Worm (Caenorhabditis elegans): ENCODE results near the gene pqn-29.

pqn-29 gene

DNA sequence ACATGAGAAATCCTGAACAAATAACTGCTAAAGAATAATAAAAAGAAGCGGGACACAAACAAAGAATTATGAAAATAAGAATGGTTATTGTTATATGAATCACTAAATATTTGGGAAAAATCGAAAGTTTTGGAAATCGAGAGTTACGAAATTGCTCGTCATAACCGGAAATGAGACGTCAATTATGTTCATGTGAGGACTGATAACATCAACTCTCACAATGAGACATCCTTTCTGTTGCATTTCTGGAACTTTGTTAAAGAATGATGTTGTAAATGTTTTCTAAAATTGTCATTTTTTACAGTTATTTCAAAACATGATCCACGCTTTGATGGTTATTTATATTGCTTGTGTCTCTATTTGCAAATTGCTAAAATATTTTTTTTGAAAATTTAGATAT, 1.7 kb upstream of the pqn-29 start, which contains the start of gene T23F11.6:
TSS of gene T23F11.6 (minus strand) at position 45 of the 400 bp plus-strand sequence.
- peak; percentile 44 for TF ChIP-seq nhr-80 (tag; optimal IDR thresholded peaks at IDR 0.05)
- TF ChIP-seq unc-62 (GFP tag; optimal IDR thresholded peaks at IDR 0.05): peak; percentile 73
- TF ChIP-seq madf-6 (GFP tag; IDR thresholded peaks at IDR 0.05): no peak
- peak; percentile 46; the same call in 1 of the 2 replicates for TF ChIP-seq cebp-1 (GFP tag; IDR thresholded peaks at IDR 0.05)
- no peak for TF ChIP-seq cebp-1 (tag; optimal IDR thresholded peaks at IDR 0.05)

DNA sequence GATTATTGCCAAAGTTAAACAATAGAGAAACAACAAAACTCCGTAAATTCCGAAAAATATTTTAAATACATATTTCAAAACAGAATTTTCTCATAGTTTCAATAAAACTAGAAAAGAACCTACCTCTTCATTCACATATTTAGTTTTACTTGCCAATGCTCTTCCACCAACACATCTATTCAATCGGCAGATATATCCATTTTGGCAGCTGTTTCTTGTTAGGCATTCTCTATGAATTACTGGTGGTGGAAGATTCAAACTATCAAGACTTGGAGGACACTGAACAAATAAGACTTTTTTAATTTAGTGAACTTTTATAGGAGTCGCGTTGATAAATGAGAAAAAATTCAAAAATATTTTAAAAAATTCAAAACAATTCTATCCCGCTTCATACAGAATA, 1.2 kb upstream of the pqn-29 start:
- TF ChIP-seq unc-62 (GFP tag; optimal IDR thresholded peaks at IDR 0.05) (no peak), ztf-18 (tag; optimal IDR thresholded peaks at IDR 0.05) (no peak), somi-1 (GFP tag; optimal IDR thresholded peaks at IDR 0.05) (no peak), ztf-28 (GFP tag; IDR thresholded peaks at IDR 0.05) (no peak), attf-6 (GFP tag; IDR thresholded peaks at IDR 0.05) (no peak), lag-1 (GFP tag; IDR thresholded peaks at IDR 0.05) (no peak), egl-18 (GFP tag; IDR thresholded peaks at IDR 0.05) (no peak), fkh-3 (tag; optimal IDR thresholded peaks at IDR 0.05) (no peak)

DNA sequence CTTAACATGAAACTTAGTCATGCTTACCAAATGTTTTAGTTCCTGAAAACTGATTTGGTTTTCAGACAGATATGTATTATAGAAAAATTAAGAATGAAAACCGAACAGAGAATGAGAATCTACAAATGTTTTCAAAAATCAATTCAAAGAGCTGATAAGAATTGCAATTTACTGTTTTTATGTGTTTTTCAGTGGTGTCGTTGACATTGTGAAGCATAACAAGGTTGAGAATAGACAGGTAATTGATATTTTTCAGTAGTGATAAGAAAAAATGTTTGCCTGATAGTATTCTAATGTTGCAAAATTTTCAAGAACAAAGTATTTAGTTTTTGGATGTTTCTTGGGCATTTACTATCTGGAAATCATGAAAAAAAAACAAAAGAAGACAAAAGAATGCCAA, 2.9 kb downstream of the pqn-29 start, which contains the start of gene pfas-1:
TSS of gene pfas-1 (minus strand) at position 49 of the 400 bp plus-strand sequence.
- no peak for TF ChIP-seq lin-35 (GFP tag; optimal IDR thresholded peaks at IDR 0.05)
- no peak for TF ChIP-seq bed-1 (GFP tag; IDR thresholded peaks at IDR 0.05)
- TF ChIP-seq nhr-80 (tag; optimal IDR thresholded peaks at IDR 0.05): peak; percentile 61

DNA sequence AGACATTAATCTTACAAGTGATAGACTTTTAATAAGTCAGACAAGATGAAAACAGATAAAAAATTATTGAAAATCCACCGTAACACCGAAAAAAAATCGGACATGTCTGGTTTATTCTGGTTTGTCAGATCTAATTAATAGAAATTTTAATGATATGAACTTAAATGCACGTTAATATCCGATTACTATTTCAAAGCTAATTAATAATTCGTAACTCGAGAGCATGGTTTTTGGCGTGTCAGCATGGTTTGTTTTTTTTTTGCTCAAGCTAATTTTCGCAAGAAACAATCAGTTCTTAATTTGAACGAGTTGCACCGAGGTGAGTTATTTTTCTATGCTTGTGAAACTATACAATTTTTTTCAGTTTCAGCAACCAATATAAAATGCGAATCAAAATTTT, 11.2 kb downstream of the pqn-29 start, which contains the start of gene clec-153:
TSS of gene clec-153 (plus strand) at position 301 of the 400 bp plus-strand sequence.
- TF ChIP-seq sea-2 (GFP tag; IDR thresholded peaks at IDR 0.05): no peak
- TF ChIP-seq atf-7 (tag; optimal IDR thresholded peaks at IDR 0.05): no peak
- TF ChIP-seq lin-40 (tag; optimal IDR thresholded peaks at IDR 0.05): no peak
- TF ChIP-seq ztf-22 (GFP tag; optimal IDR thresholded peaks at IDR 0.05): no peak
- no peak for TF ChIP-seq zfh-2 (GFP tag; conservative IDR thresholded peaks at IDR 0.05)
- TF ChIP-seq chd-7 (tag; optimal IDR thresholded peaks at IDR 0.05): no peak
- no peak for TF ChIP-seq somi-1 (GFP tag; optimal IDR thresholded peaks at IDR 0.05)
- no peak for TF ChIP-seq nhr-179 (tag; optimal IDR thresholded peaks at IDR 0.05)
- no peak for TF ChIP-seq madf-3 (GFP tag; IDR thresholded peaks at IDR 0.05)
- TF ChIP-seq mxl-1 (tag; optimal IDR thresholded peaks at IDR 0.05): no peak
- no peak for TF ChIP-seq egl-18 (GFP tag; IDR thresholded peaks at IDR 0.05)
- no peak for TF ChIP-seq ccch-3 (GFP tag; optimal IDR thresholded peaks at IDR 0.05)
- TF ChIP-seq snpc-3.4 (tag; optimal IDR thresholded peaks at IDR 0.05): no peak
- no peak for TF ChIP-seq ztf-26 (tag; optimal IDR thresholded peaks at IDR 0.05)
- no peak for TF ChIP-seq F37B4.10 (GFP tag; IDR thresholded peaks at IDR 0.05)
- no peak for TF ChIP-seq sptf-2 (GFP tag; optimal IDR thresholded peaks at IDR 0.05)
- no peak for TF ChIP-seq ceh-40 (GFP tag; IDR thresholded peaks at IDR 0.05)
- no peak for TF ChIP-seq sdz-38 (tag; optimal IDR thresholded peaks at IDR 0.05)

DNA sequence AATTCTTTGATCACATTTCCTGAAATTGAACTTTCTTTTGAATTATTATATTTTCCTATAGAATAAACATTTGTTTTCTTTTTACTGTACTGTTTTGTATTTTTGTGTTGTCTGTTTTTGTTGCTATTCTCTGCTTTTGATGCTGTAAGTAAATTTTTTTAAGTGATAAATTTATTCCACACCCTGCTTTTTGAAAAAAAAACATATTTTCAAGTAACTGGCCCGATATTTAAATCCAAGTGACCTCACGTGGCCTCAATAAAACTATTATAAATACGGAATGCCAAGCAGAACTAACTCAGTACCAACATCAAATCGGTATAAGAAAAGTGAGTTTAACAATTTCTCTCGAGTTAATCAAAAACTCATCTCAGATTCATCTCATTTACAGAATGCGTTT, 18.0 kb downstream of the pqn-29 start, which contains the start of gene clec-151:
TSS of gene clec-151 (plus strand) at position 301 of the 400 bp plus-strand sequence.
- TF ChIP-seq F39B2.1 (GFP tag; IDR thresholded peaks at IDR 0.05) (no peak), athp-1 (tag; optimal IDR thresholded peaks at IDR 0.05) (no peak), mcd-1 (GFP tag; IDR thresholded peaks at IDR 0.05) (no peak), nfya-1 (tag; optimal IDR thresholded peaks at IDR 0.05; ENCODE audit: borderline replicate concordance, insufficient read depth) (no peak), ets-4 (GFP tag; optimal IDR thresholded peaks at IDR 0.05) (no peak), Y95B8A.8 (GFP tag; IDR thresholded peaks at IDR 0.05) (no peak), attf-3 (GFP tag; conservative IDR thresholded peaks at IDR 0.05) (no peak), let-607 (tag; optimal IDR thresholded peaks at IDR 0.05) (no peak), hmg-1.2 (GFP tag; IDR thresholded peaks at IDR 0.05) (no peak), ekl-4 (GFP tag; IDR thresholded peaks at IDR 0.05) (no peak), K11D2.4 (GFP tag; IDR thresholded peaks at IDR 0.05) (no peak), nfya-2 (GFP tag; IDR thresholded peaks at IDR 0.05) (no peak), aptf-2 (GFP tag; conservative IDR thresholded peaks at IDR 0.05) (no peak), ceh-40 (GFP tag; IDR thresholded peaks at IDR 0.05) (no peak), akir-1 (GFP tag; optimal IDR thresholded peaks at IDR 0.05) (no peak)

All from whole organism, young adult.